Worm (Caenorhabditis elegans): ENCODE measurements around the gene sorf-2.

Gene sorf-2

ce11 chrIII:5305725-5306124 is 20.7 kb upstream of the sorf-2 start:
- peak; percentile 75 for TF ChIP-seq attf-5 (GFP tag; optimal IDR thresholded peaks at IDR 0.05)
- TF ChIP-seq T26A5.8 (tag; optimal IDR thresholded peaks at IDR 0.05): peak; percentile 68
- peak; percentile 76 for TF ChIP-seq somi-1 (GFP tag; optimal IDR thresholded peaks at IDR 0.05)
- TF ChIP-seq F39B2.1 (GFP tag; IDR thresholded peaks at IDR 0.05): no peak
- no peak for TF ChIP-seq unc-62 (GFP tag; optimal IDR thresholded peaks at IDR 0.05)
- TF ChIP-seq nfyb-1 (GFP tag; IDR thresholded peaks at IDR 0.05): peak; percentile 85
- no peak for TF ChIP-seq ztf-22 (GFP tag; optimal IDR thresholded peaks at IDR 0.05)
- TF ChIP-seq F10E7.11 (tag; optimal IDR thresholded peaks at IDR 0.05): peak; percentile 57
- no peak for TF ChIP-seq sea-2 (GFP tag; IDR thresholded peaks at IDR 0.05)
- TF ChIP-seq pha-4 (tag; optimal IDR thresholded peaks at IDR 0.05): no peak
- TF ChIP-seq F33H1.4 (GFP tag; IDR thresholded peaks at IDR 0.05): peak; percentile 68
- TF ChIP-seq snpc-1.1 (tag; optimal IDR thresholded peaks at IDR 0.05; ENCODE audit: insufficient read depth): peak; percentile 59
- peak; percentile 74 for TF ChIP-seq lsl-1 (GFP tag; optimal IDR thresholded peaks at IDR 0.05)
- peak; percentile 58 for TF ChIP-seq attf-3 (GFP tag; conservative IDR thresholded peaks at IDR 0.05)
- peak; percentile 66; the same call in 1 of the 2 replicates for TF ChIP-seq cebp-1 (GFP tag; IDR thresholded peaks at IDR 0.05)
- peak; percentile 77 for TF ChIP-seq cebp-1 (tag; optimal IDR thresholded peaks at IDR 0.05)
- peak in 1 of 3 experiments; percentile 43 for TF ChIP-seq lin-35 (GFP tag; optimal IDR thresholded peaks at IDR 0.05)
- TF ChIP-seq athp-1 (tag; optimal IDR thresholded peaks at IDR 0.05): peak; percentile 89
- peak; percentile 18 for TF ChIP-seq xnd-1 (tag; optimal IDR thresholded peaks at IDR 0.05)
- TF ChIP-seq let-526 (GFP tag; IDR thresholded peaks at IDR 0.05): 0 out of 2 replicates have a peak, but pooled peaks have one; percentile 43
- TF ChIP-seq atf-7 (tag; optimal IDR thresholded peaks at IDR 0.05): peak; percentile 21
- TF ChIP-seq dpff-1 (tag; optimal IDR thresholded peaks at IDR 0.05): no peak
- TF ChIP-seq repo-1 (tag; optimal IDR thresholded peaks at IDR 0.05): peak; percentile 67
- no peak; the same call in 1 of the 2 replicates for TF ChIP-seq dox-1 (GFP tag; IDR thresholded peaks at IDR 0.05)
- TF ChIP-seq Y53G8AR.9 (GFP tag; conservative IDR thresholded peaks at IDR 0.05): peak; percentile 68; the same call in 1 of the 2 replicates
- peak; percentile 59 for TF ChIP-seq madf-8 (GFP tag; conservative IDR thresholded peaks at IDR 0.05)
- peak; percentile 80; the same call in 1 of the 2 replicates for TF ChIP-seq Y95B8A.8 (GFP tag; IDR thresholded peaks at IDR 0.05)
- TF ChIP-seq F49E8.2 (tag; optimal IDR thresholded peaks at IDR 0.05; ENCODE audit: insufficient read depth): peak; percentile 66
- peak; percentile 70 for TF ChIP-seq T07F8.4 (tag; optimal IDR thresholded peaks at IDR 0.05)
- peak; percentile 89 for TF ChIP-seq rpc-1 (optimal IDR thresholded peaks at IDR 0.05)
- peak; percentile 97 for TF ChIP-seq rpc-1 (tag; optimal IDR thresholded peaks at IDR 0.05)
- TF ChIP-seq tbx-9 (tag; optimal IDR thresholded peaks at IDR 0.05; ENCODE audit: borderline replicate concordance): no peak
- peak; percentile 49 for TF ChIP-seq lin-40 (tag; optimal IDR thresholded peaks at IDR 0.05)
- peak; percentile 33 for TF ChIP-seq nhr-27 (tag; optimal IDR thresholded peaks at IDR 0.05)
- peak; percentile 69 for TF ChIP-seq F23B12.7 (tag; optimal IDR thresholded peaks at IDR 0.05; ENCODE audit: insufficient read depth)
- peak; percentile 94 for TF ChIP-seq nhr-120 (GFP tag; IDR thresholded peaks at IDR 0.05)
- no peak for TF ChIP-seq akir-1 (GFP tag; optimal IDR thresholded peaks at IDR 0.05)
- TF ChIP-seq unc-130 (GFP tag; optimal IDR thresholded peaks at IDR 0.05): peak; percentile 66
- no peak for TF ChIP-seq zfh-2 (GFP tag; conservative IDR thresholded peaks at IDR 0.05)
- TF ChIP-seq zim-3 (tag; optimal IDR thresholded peaks at IDR 0.05): peak; percentile 78
- TF ChIP-seq lin-26 (GFP tag; IDR thresholded peaks at IDR 0.05): peak; percentile 98
- TF ChIP-seq attf-6 (GFP tag; IDR thresholded peaks at IDR 0.05): peak; percentile 68; the same call in 1 of the 2 replicates
- TF ChIP-seq gei-17 (GFP tag; optimal IDR thresholded peaks at IDR 0.05): no peak
- peak; percentile 69 for TF ChIP-seq F57A8.1 (GFP tag; optimal IDR thresholded peaks at IDR 0.05)
- TF ChIP-seq bed-2 (GFP tag; IDR thresholded peaks at IDR 0.05): no peak
- TF ChIP-seq lir-1 (GFP tag; conservative IDR thresholded peaks at IDR 0.05): 0 out of 2 replicates have a peak, but pooled peaks have one; percentile 10
- TF ChIP-seq ama-1 (optimal IDR thresholded peaks at IDR 0.05): no peak
- peak; percentile 57 to 76 for TF ChIP-seq ama-1 (GFP tag; optimal IDR thresholded peaks at IDR 0.05)
- TF ChIP-seq bed-1 (GFP tag; IDR thresholded peaks at IDR 0.05): no peak
